Worm (Caenorhabditis elegans): Measurements from ENCODE around the gene miz-1.

ce11 chrIV:10828049-10828448 lies 15.8 kb downstream of the miz-1 start, which contains the start of gene npax-3:
- TF ChIP-seq nhr-25 (tag; optimal IDR thresholded peaks at IDR 0.05) (no peak), Y55F3AM.14 (GFP tag; optimal IDR thresholded peaks at IDR 0.05) (no peak), nhr-11 (tag; optimal IDR thresholded peaks at IDR 0.05) (no peak)
